Fruit fly (Drosophila melanogaster): ENCODE data around the gene HGTX.
A peak's percentile ranks its signal among the peaks of the same experiment; 100 is the strongest.

HGTX gene

dm6 chr3L:14613792-14614677 is 14.7 kb upstream of the HGTX start, which contains the start of gene shd (continued):
- TF ChIP-seq seq (GFP tag; IDR thresholded peaks at IDR 0.05) (no peak), Taf1 (GFP tag; IDR thresholded peaks at IDR 0.05) (no peak), tap (tag; optimal IDR thresholded peaks at IDR 0.05) (no peak), ranshi (GFP tag; IDR thresholded peaks at IDR 0.05) (no peak), sug (tag; optimal IDR thresholded peaks at IDR 0.05) (peak; percentile 65), zfh2 (GFP tag; optimal IDR thresholded peaks at IDR 0.05) (no peak), E2f2 (GFP tag; IDR thresholded peaks at IDR 0.05) (no peak), shn (GFP tag; optimal IDR thresholded peaks at IDR 0.05) (no peak), toy (GFP tag; IDR thresholded peaks at IDR 0.05) (no peak), CG16863 (GFP tag; optimal IDR thresholded peaks at IDR 0.05) (no peak), Mrtf (GFP tag; IDR thresholded peaks at IDR 0.05) (no peak), CG8290 (GFP tag; optimal IDR thresholded peaks at IDR 0.05) (peak; percentile 7), CG8290 (tag; optimal IDR thresholded peaks at IDR 0.05) (peak; percentile 46 to 84), Mad (GFP tag; optimal IDR thresholded peaks at IDR 0.05) (no peak), grau (tag; optimal IDR thresholded peaks at IDR 0.05) (peak; percentile 92), CG10565 (GFP tag; optimal IDR thresholded peaks at IDR 0.05) (no peak), pho (GFP tag; optimal IDR thresholded peaks at IDR 0.05) (no peak), CG9215 (GFP tag; IDR thresholded peaks at IDR 0.05) (no peak), CG12236 (GFP tag; optimal IDR thresholded peaks at IDR 0.05) (no peak), scrt (GFP tag; optimal IDR thresholded peaks at IDR 0.05) (no peak), Dek (tag; optimal IDR thresholded peaks at IDR 0.05) (peak; percentile 27), grn (GFP tag; optimal IDR thresholded peaks at IDR 0.05) (peak; percentile 61), CG31441 (GFP tag; IDR thresholded peaks at IDR 0.05) (peak; percentile 43; the same call in 1 of the 2 replicates), CG13894 (tag; optimal IDR thresholded peaks at IDR 0.05) (peak; percentile 67), CG15696 (tag; optimal IDR thresholded peaks at IDR 0.05) (peak; percentile 23), odd (GFP tag; optimal IDR thresholded peaks at IDR 0.05) (peak; percentile 26), CG17361 (GFP tag; IDR thresholded peaks at IDR 0.05) (peak; percentile 86), lmd (GFP tag; IDR thresholded peaks at IDR 0.05) (0 out of 2 replicates have a peak, but pooled peaks have one; percentile 9), crol (GFP tag; IDR thresholded peaks at IDR 0.05) (no peak), CG15269 (tag; optimal IDR thresholded peaks at IDR 0.05) (peak; percentile 26), CG11504 (tag; optimal IDR thresholded peaks at IDR 0.05) (peak; percentile 39), CG4424 (GFP tag; optimal IDR thresholded peaks at IDR 0.05) (peak; percentile 32), hbn (GFP tag; IDR thresholded peaks at IDR 0.05; ENCODE audit: partially characterized antibody) (no peak), CG16815 (GFP tag; optimal IDR thresholded peaks at IDR 0.05) (peak; percentile 65), Max (GFP tag; optimal IDR thresholded peaks at IDR 0.05) (no peak), Jarid2 (GFP tag; optimal IDR thresholded peaks at IDR 0.05) (peak; percentile 84), CG31224 (GFP tag; IDR thresholded peaks at IDR 0.05) (no peak), danr (GFP tag; IDR thresholded peaks at IDR 0.05) (no peak), al (GFP tag; IDR thresholded peaks at IDR 0.05) (no peak), lilli (GFP tag; optimal IDR thresholded peaks at IDR 0.05) (no peak), CG17829 (tag; optimal IDR thresholded peaks at IDR 0.05) (peak; percentile 9), nerfin-1 (tag; optimal IDR thresholded peaks at IDR 0.05) (no peak), CG11560 (tag; IDR thresholded peaks at IDR 0.05) (no peak), Gug (GFP tag; IDR thresholded peaks at IDR 0.05) (peak; percentile 39; the same call in 1 of the 4 replicates), tgo (GFP tag; IDR thresholded peaks at IDR 0.05) (no peak), CG9932 (GFP tag; IDR thresholded peaks at IDR 0.05) (peak; percentile 17; the same call in 1 of the 2 replicates), CG13296 (GFP tag; optimal IDR thresholded peaks at IDR 0.05) (no peak), Atf6 (GFP tag; IDR thresholded peaks at IDR 0.05) (no peak), stc (GFP tag; IDR thresholded peaks at IDR 0.05) (no peak), gem (tag; optimal IDR thresholded peaks at IDR 0.05) (peak; percentile 66), fd3F (GFP tag; optimal IDR thresholded peaks at IDR 0.05) (peak; percentile 26)
